Worm (Caenorhabditis elegans) whole organism, L2 larva: ENCODE results near the gene C54D1.7.

Experiments
- ama-1 ChIP-seq: fragments of 150-350 bp; optimal IDR thresholded peaks from 2 replicates; lab custom pipeline; 2018; ENCODE audit warnings: inconsistent platforms
- blmp-1 ChIP-seq: sonication (generic microtip); optimal IDR thresholded peaks from 2 replicates; lab custom pipeline; 2017; ENCODE audit warnings: missing genetic modification characterization, mild to moderate bottlenecking, missing compliant biosample characterization, antibody characterized with exemption, moderate library complexity; ENCODE audit not compliant: insufficient read depth
- ceh-82 ChIP-seq: fragments of 150-350 bp; optimal IDR thresholded peaks from 2 replicates; lab custom pipeline; 2014; ENCODE audit warnings: missing biosample characterization, missing genetic modification characterization
- lin-13 ChIP-seq: fragments of 150-350 bp; optimal IDR thresholded peaks from 2 replicates; lab custom pipeline; 2014; ENCODE audit warnings: missing biosample characterization, missing genetic modification reagents, missing genetic modification characterization
- lsy-2 ChIP-seq, 2 experiments: fragments of 150-350 bp in 1 of 2; sonication (generic microtip) in 1 of 2; optimal IDR thresholded peaks; 2 replicates each; lab custom pipeline; 2014 to 2017; ENCODE audit warnings: missing biosample characterization in 2 of 2, missing genetic modification characterization in 2 of 2
- nhr-11 ChIP-seq: fragments of 150-350 bp; optimal IDR thresholded peaks from 2 replicates; lab custom pipeline; 2014; ENCODE audit warnings: missing biosample characterization, missing genetic modification characterization
- zag-1 ChIP-seq: fragments of 150-350 bp; optimal IDR thresholded peaks from 2 replicates; lab custom pipeline; 2014; ENCODE audit warnings: missing biosample characterization, missing genetic modification characterization
- ztf-4 ChIP-seq: fragments of 150-350 bp; optimal IDR thresholded peaks from 2 replicates; lab custom pipeline; 2014; ENCODE audit warnings: missing biosample characterization, missing genetic modification characterization

DNA sequence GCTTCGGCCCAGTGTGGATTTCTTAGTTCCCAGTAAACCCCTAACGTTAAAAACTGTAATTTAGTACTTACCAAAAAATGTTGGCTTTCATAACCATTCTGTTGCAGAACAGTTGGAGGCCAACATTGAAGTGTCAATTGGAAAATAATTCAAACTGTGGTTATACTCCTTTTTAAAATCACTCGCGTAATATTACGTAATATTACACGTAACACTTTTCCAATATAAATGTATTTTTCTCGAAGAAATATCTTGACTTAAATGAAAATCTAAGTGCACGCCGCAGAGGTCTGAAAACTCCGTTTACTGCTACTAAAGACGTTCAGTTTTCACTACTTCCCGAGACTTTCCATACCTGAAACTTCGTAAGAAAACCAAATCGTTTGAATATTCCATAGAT is 48.3 kb upstream of the C54D1.7 start:
- TF ChIP-seq blmp-1 (tag; lab: Kevin White, UChicago) (no peak), nhr-11 (tag; lab: Kevin White, UChicago) (no peak), zag-1 (tag; lab: Kevin White, UChicago) (no peak), ama-1 (lab: Kevin White, UChicago) (no peak), lsy-2 (tag; optimal IDR thresholded peaks at IDR 0.05; lab: Kevin White, UChicago) (no peak), ztf-4 (no peak), lin-13 (GFP tag; lab: Kevin White, UChicago) (no peak), ceh-82 (tag; lab: Kevin White, UChicago) (no peak)
